Worm (Caenorhabditis elegans) whole organism, L1 larva: ENCODE results near the gene C25F6.1.
A peak's percentile ranks its signal among the peaks of the same experiment; 100 is the strongest.

Experiments used
- C16A3.4 ChIP-seq: fragments of 150-350 bp; optimal IDR thresholded peaks from 2 replicates; lab custom pipeline; 2014; ENCODE audit warnings: missing biosample characterization, missing genetic modification characterization
- alr-1 ChIP-seq: fragments of 200-800 bp; sonication (Bioruptor generic); optimal IDR thresholded peaks from 2 replicates; lab custom pipeline; 2018; ENCODE audit warnings: borderline replicate concordance, mild to moderate bottlenecking, missing genetic modification characterization, missing compliant biosample characterization
- aly-2 ChIP-seq: fragments of 150-350 bp; optimal IDR thresholded peaks from 2 replicates; lab custom pipeline; 2014; ENCODE audit warnings: missing biosample characterization, missing genetic modification characterization
- blmp-1 ChIP-seq: fragments of 150-350 bp; optimal IDR thresholded peaks from 2 replicates; lab custom pipeline; 2014; ENCODE audit warnings: missing biosample characterization, missing genetic modification characterization
- ces-1 ChIP-seq: fragments of 150-350 bp; optimal IDR thresholded peaks from 2 replicates; lab custom pipeline; 2014; ENCODE audit warnings: missing biosample characterization, missing genetic modification reagents, missing genetic modification characterization
- dpl-1 ChIP-seq, 3 experiments: fragments of 150-350 bp in 2 of 3; sonication (generic microtip) in 1 of 3; optimal IDR thresholded peaks; 2 replicates each; lab custom pipeline; 2014 to 2017; ENCODE audit warnings: missing biosample characterization in 3 of 3, missing genetic modification characterization in 3 of 3, missing genetic modification reagents in 3 of 3
- dsc-1 ChIP-seq: sonication (generic microtip); optimal IDR thresholded peaks from 2 replicates; lab custom pipeline; 2016; ENCODE audit warnings: mild to moderate bottlenecking, missing genetic modification characterization, missing compliant biosample characterization
- elt-2 ChIP-seq: sonication (generic microtip); optimal IDR thresholded peaks from 2 replicates; lab custom pipeline; 2016; ENCODE audit warnings: missing genetic modification characterization, mild to moderate bottlenecking, inconsistent platforms, missing compliant biosample characterization, missing genetic modification reagents
- fkh-10 ChIP-seq: sonication (generic microtip); optimal IDR thresholded peaks from 2 replicates; lab custom pipeline; 2017; ENCODE audit warnings: missing biosample characterization, missing genetic modification reagents, missing genetic modification characterization
- fkh-4 ChIP-seq: sonication (generic microtip); optimal IDR thresholded peaks from 2 replicates; lab custom pipeline; 2016; ENCODE audit warnings: missing compliant biosample characterization, missing genetic modification characterization, borderline replicate concordance
- fkh-8 ChIP-seq: sonication (generic microtip); optimal IDR thresholded peaks from 2 replicates; lab custom pipeline; 2016; ENCODE audit warnings: mild to moderate bottlenecking, missing genetic modification characterization, missing compliant biosample characterization
- grh-1 ChIP-seq: fragments of 200-800 bp; sonication (Bioruptor generic); IDR thresholded peaks from 2 replicates; pipeline ENCODE4 v1.3.6; 2022; ENCODE audit warnings: missing genetic modification reagents, missing genetic modification characterization, missing compliant biosample characterization
- irx-1 ChIP-seq: sonication (generic microtip); optimal IDR thresholded peaks from 2 replicates; lab custom pipeline; 2016; ENCODE audit warnings: missing genetic modification characterization, missing compliant biosample characterization
- isw-1 ChIP-seq: fragments of 200-800 bp; sonication (Bioruptor generic); IDR thresholded peaks from 2 replicates; pipeline ENCODE4 v1.3.6; 2022; ENCODE audit warnings: missing genetic modification characterization, missing compliant biosample characterization
- jun-1 ChIP-seq: fragments of 150-350 bp; optimal IDR thresholded peaks from 2 replicates; lab custom pipeline; 2014; ENCODE audit warnings: missing biosample characterization, missing genetic modification reagents, missing genetic modification characterization
- lin-13 ChIP-seq: fragments of 150-350 bp; optimal IDR thresholded peaks from 2 replicates; lab custom pipeline; 2014; ENCODE audit warnings: missing biosample characterization, missing genetic modification reagents, missing genetic modification characterization
- lin-14 ChIP-seq: fragments of 200-800 bp; sonication (Bioruptor generic); optimal IDR thresholded peaks from 2 replicates; lab custom pipeline; 2018; ENCODE audit warnings: mild to moderate bottlenecking, missing genetic modification characterization, moderate library complexity, missing compliant biosample characterization
- lsy-2 ChIP-seq, 2 experiments: fragments of 150-350 bp; optimal IDR thresholded peaks; 2 replicates each; lab custom pipeline; 2014; ENCODE audit warnings: missing biosample characterization in 2 of 2, missing genetic modification characterization in 2 of 2
- mef-2 ChIP-seq: fragments of 150-350 bp; optimal IDR thresholded peaks from 2 replicates; lab custom pipeline; 2014; ENCODE audit warnings: missing biosample characterization, missing genetic modification characterization
- mep-1 ChIP-seq: fragments of 150-350 bp; optimal IDR thresholded peaks from 2 replicates; lab custom pipeline; 2014; ENCODE audit warnings: missing biosample characterization, missing genetic modification characterization
- nhr-11 ChIP-seq: fragments of 150-350 bp; optimal IDR thresholded peaks from 2 replicates; lab custom pipeline; 2014; ENCODE audit warnings: missing biosample characterization, missing genetic modification characterization
- nhr-12 ChIP-seq: sonication (generic microtip); optimal IDR thresholded peaks from 2 replicates; lab custom pipeline; 2017; ENCODE audit warnings: missing biosample characterization, missing genetic modification characterization
- nhr-19 ChIP-seq: fragments of 200-800 bp; sonication (Bioruptor generic); conservative IDR thresholded peaks from 2 replicates; pipeline ENCODE4 v1.3.6; 2022; ENCODE audit warnings: missing genetic modification characterization, missing compliant biosample characterization
- nhr-20 ChIP-seq: sonication (generic microtip); optimal IDR thresholded peaks from 2 replicates; lab custom pipeline; 2016; ENCODE audit warnings: mild to moderate bottlenecking, missing genetic modification characterization, missing compliant biosample characterization
- nhr-71 ChIP-seq: sonication (generic microtip); optimal IDR thresholded peaks from 2 replicates; lab custom pipeline; 2016; ENCODE audit warnings: mild to moderate bottlenecking, missing genetic modification characterization, moderate library complexity, missing compliant biosample characterization
- nhr-84 ChIP-seq: sonication (generic microtip); optimal IDR thresholded peaks from 2 replicates; lab custom pipeline; 2017; ENCODE audit warnings: missing biosample characterization, missing genetic modification characterization
- nhr-85 ChIP-seq: sonication (generic microtip); peaks from one replicate; lab custom pipeline; 2016; ENCODE audit warnings: missing genetic modification characterization, inconsistent platforms, missing compliant biosample characterization
- pag-3 ChIP-seq: sonication (generic microtip); optimal IDR thresholded peaks from 2 replicates; lab custom pipeline; 2017; ENCODE audit warnings: missing genetic modification characterization, mild to moderate bottlenecking, missing compliant biosample characterization, antibody characterized with exemption, borderline replicate concordance; ENCODE audit not compliant: insufficient read depth
- pqm-1 ChIP-seq: sonication (generic microtip); optimal IDR thresholded peaks from 3 replicates; lab custom pipeline; 2017; ENCODE audit warnings: missing biosample characterization, missing genetic modification characterization
- skn-1 ChIP-seq: fragments of 150-350 bp; optimal IDR thresholded peaks from 2 replicates; lab custom pipeline; 2014; ENCODE audit warnings: missing biosample characterization, missing genetic modification characterization
- snpc-4 ChIP-seq: fragments of 150-350 bp; optimal IDR thresholded peaks from 2 replicates; lab custom pipeline; 2014; ENCODE audit warnings: missing biosample characterization, missing genetic modification characterization
- snu-23 ChIP-seq: sonication (generic microtip); optimal IDR thresholded peaks from 2 replicates; lab custom pipeline; 2016; ENCODE audit warnings: missing genetic modification characterization, missing compliant biosample characterization
- unc-30 ChIP-seq: sonication (generic microtip); optimal IDR thresholded peaks from 2 replicates; lab custom pipeline; 2017; ENCODE audit warnings: missing biosample characterization, missing genetic modification characterization
- unc-86 ChIP-seq: sonication (generic microtip); optimal IDR thresholded peaks from 2 replicates; lab custom pipeline; 2016; ENCODE audit warnings: missing genetic modification characterization, missing compliant biosample characterization
- xbp-1 ChIP-seq: sonication (generic microtip); optimal IDR thresholded peaks from 2 replicates; lab custom pipeline; 2016; ENCODE audit warnings: missing genetic modification characterization, missing compliant biosample characterization
- ztf-4 ChIP-seq: fragments of 150-350 bp; optimal IDR thresholded peaks from 2 replicates; lab custom pipeline; 2014; ENCODE audit warnings: missing biosample characterization, missing genetic modification characterization

The C25F6.1 gene

DNA sequence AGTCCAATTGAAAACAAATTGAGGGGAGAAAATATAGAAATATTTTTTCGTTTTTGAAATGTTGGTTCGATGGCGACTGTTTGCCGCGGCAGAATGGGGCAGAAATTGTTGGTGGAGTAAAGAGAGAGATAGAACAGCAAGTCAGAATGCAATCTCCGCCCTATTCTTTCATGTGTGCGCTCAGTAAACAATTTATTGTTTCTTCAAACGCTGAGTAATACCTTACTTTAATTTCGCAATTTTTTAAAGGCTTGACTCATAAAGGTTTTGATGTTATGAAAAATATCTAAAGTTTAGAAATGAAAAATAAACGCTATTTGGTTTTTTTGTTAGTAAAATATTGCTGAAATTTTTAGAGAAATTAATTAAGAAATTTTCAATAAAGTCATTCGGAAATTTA is 28.1 kb downstream of the C25F6.1 start:
- TF ChIP-seq skn-1 (tag; lab: Kevin White, UChicago) (peak; percentile 7), mep-1 (tag; lab: Kevin White, UChicago) (peak; percentile 8), pqm-1 (tag; lab: Kevin White, UChicago) (no peak)

DNA sequence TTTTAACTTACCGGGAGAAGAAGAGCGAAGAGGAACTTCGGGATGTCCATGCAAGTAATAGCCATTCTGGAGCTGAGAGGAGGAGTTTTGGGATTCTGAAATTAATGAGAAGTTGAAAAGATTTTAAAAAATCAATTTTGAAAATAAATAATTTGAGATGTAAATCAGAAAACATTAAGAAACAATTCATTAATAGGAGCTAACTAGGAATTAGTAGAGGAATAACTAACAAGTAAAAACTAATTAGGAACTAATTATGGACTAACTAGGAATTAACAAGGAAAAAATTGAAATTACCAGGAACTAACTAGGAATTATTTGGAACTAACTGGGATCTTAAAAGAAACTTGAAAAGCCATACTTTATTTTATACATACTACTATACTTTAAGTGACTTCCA is 28.7 kb downstream of the C25F6.1 start, which contains the start of gene T23F2.4:
T23F2.4 (minus strand) TSS at position 101 of the 400 bp plus-strand sequence.
- TF ChIP-seq isw-1 (GFP tag; lab: Robert Waterston, UW) (no peak), alr-1 (tag; lab: Kevin White, UChicago) (no peak), pqm-1 (tag; lab: Kevin White, UChicago) (no peak), grh-1 (GFP tag; lab: Robert Waterston, UW) (no peak), blmp-1 (tag; lab: Kevin White, UChicago) (no peak), nhr-20 (tag; lab: Kevin White, UChicago) (no peak), ztf-4 (tag; lab: Kevin White, UChicago) (no peak), ces-1 (GFP tag; lab: Kevin White, UChicago) (no peak), xbp-1 (tag; lab: Kevin White, UChicago) (no peak), nhr-12 (tag; lab: Kevin White, UChicago) (no peak), mef-2 (tag; lab: Kevin White, UChicago) (no peak)

DNA sequence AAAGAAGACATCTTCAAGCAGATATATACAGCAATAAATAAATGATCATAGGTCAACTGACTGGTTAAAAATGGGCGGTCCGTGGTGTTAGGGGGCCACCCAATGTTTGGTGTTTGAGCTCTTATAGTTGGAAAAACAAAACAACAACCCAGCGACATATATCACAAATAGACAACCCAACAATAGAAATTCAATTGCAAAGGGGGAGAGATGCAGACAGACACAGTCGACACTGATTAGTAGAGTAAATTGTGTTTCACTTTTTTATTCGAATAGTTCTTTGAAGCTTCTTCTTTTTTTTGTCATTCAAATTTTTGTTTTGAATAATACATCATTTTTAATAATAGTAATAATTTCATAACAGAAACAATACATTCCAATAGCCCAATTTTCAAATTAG is 29.2 kb downstream of the C25F6.1 start:
- TF ChIP-seq jun-1 (tag; lab: Kevin White, UChicago) (no peak), C16A3.4 (no peak), fkh-8 (tag; lab: Kevin White, UChicago) (no peak), nhr-71 (tag; lab: Kevin White, UChicago) (peak; percentile 30), lsy-2 (tag; optimal IDR thresholded peaks at IDR 0.05; lab: Kevin White, UChicago) (peak in 1 of 2 experiments; percentile 7), lin-14 (GFP tag; lab: Kevin White, UChicago) (peak; percentile 69), fkh-10 (GFP tag; lab: Kevin White, UChicago) (peak; percentile 32), pqm-1 (tag; lab: Kevin White, UChicago) (no peak), ces-1 (GFP tag; lab: Kevin White, UChicago) (peak; percentile 54)
- TF ChIP-seq, all 84 proteins: peak for 5

DNA sequence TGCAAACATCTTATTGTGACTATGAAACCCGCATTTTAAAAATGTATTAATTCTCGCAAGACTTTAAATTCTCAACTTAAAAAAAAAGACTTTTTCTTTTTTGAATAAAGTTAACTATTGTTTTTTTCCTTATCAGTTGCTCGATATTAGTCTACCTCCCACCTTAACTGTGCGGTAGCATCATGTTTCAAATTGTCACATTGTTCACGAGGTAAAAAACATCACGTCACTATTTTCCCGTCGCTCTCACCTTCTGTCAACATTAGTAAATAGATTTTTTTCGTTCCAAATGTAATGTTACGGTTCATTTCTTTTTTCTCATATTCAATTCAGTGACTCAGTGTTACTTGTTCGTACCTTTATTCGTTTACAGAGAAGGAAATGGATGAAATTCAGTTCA is 30.1 kb downstream of the C25F6.1 start:
- no peak for TF ChIP-seq pag-3
- no peak for TF ChIP-seq nhr-11
- TF ChIP-seq dpl-1 (GFP tag; optimal IDR thresholded peaks at IDR 0.05; lab: Kevin White, UChicago) = no peak
- no peak for TF ChIP-seq nhr-12 (tag; lab: Kevin White, UChicago)
- TF ChIP-seq nhr-71 (tag; lab: Kevin White, UChicago) = peak; percentile 13
- TF ChIP-seq elt-2 = no peak
- no peak for TF ChIP-seq snpc-4 (tag; lab: Kevin White, UChicago)
- no peak for TF ChIP-seq nhr-19 (GFP tag; lab: Robert Waterston, UW)
- no peak for TF ChIP-seq fkh-4
- TF ChIP-seq nhr-85 (tag; lab: Kevin White, UChicago) = peak; percentile 67
- no peak for TF ChIP-seq unc-86 (tag; lab: Kevin White, UChicago)
- TF ChIP-seq nhr-84 = no peak
- no peak for TF ChIP-seq unc-30 (tag; lab: Kevin White, UChicago)
- TF ChIP-seq fkh-8 (tag; lab: Kevin White, UChicago) = no peak
- no peak for TF ChIP-seq snu-23 (GFP tag; lab: Kevin White, UChicago)
- no peak for TF ChIP-seq lin-13 (GFP tag; lab: Kevin White, UChicago)
- peak; percentile 29 for TF ChIP-seq nhr-20 (tag; lab: Kevin White, UChicago)
- TF ChIP-seq dsc-1 (tag; lab: Kevin White, UChicago) = no peak
- peak; percentile 27 for TF ChIP-seq lin-14 (GFP tag; lab: Kevin White, UChicago)
- TF ChIP-seq irx-1 (tag; lab: Kevin White, UChicago) = no peak
- TF ChIP-seq aly-2 (tag; lab: Kevin White, UChicago) = no peak
